Fruit fly (Drosophila melanogaster) S2 (cell line): ENCODE measurements around the gene MED10.

Experiments used
- CG8478 ChIP-seq: fragments of >200 bp; optimal IDR thresholded peaks from 2 replicates; lab custom pipeline; 2018
- CTCF ChIP-seq, 2 experiments: fragments of >200 bp; optimal IDR thresholded peaks; 2 replicates each; lab custom pipeline; 2018

MED10 gene

dm6 chr3L:16221278-16221677 lies 10.6 kb upstream of the MED10 start:
- TF ChIP-seq CG8478 (lab: Kevin White, UChicago) (no peak), CTCF (optimal IDR thresholded peaks at IDR 0.05; lab: Kevin White, UChicago) (no peak)

- TF ChIP-seq CG8478 (lab: Kevin White, UChicago) (no peak), CTCF (optimal IDR thresholded peaks at IDR 0.05; lab: Kevin White, UChicago) (no peak)
Observed at dm6 chr3L:16221800-16222199, 10.1 kb upstream of the MED10 start.

- TF ChIP-seq CTCF (optimal IDR thresholded peaks at IDR 0.05; lab: Kevin White, UChicago) (no peak), CG8478 (lab: Kevin White, UChicago) (no peak)
Observed at dm6 chr3L:16225175-16225574, 6.7 kb upstream of the MED10 start.

- TF ChIP-seq CG8478 (lab: Kevin White, UChicago): no peak
- TF ChIP-seq CTCF (optimal IDR thresholded peaks at IDR 0.05; lab: Kevin White, UChicago): no peak
Observed at dm6 chr3L:16228659-16229205, 3.2 kb upstream of the MED10 start, which contains the start of gene Tmx3. Gene Tmx3 (plus strand): TSS chr3L:16229100.

dm6 chr3L:16232924-16233323 lies 1.0 kb downstream of the MED10 start, which contains the start of gene Hsc20:
Gene Hsc20 (plus strand): TSS chr3L:16233127.
- no peak for TF ChIP-seq CTCF (optimal IDR thresholded peaks at IDR 0.05; lab: Kevin White, UChicago)
- TF ChIP-seq CG8478 (lab: Kevin White, UChicago): no peak

dm6 chr3L:16233850-16234494 lies 2.1 kb downstream of the MED10 start:
- TF ChIP-seq CG8478 (lab: Kevin White, UChicago) (no peak), CTCF (optimal IDR thresholded peaks at IDR 0.05; lab: Kevin White, UChicago) (no peak)

dm6 chr3L:16241296-16241695 lies 9.4 kb downstream of the MED10 start:
- TF ChIP-seq CTCF (optimal IDR thresholded peaks at IDR 0.05; lab: Kevin White, UChicago) (no peak), CG8478 (lab: Kevin White, UChicago) (no peak)

- TF ChIP-seq CTCF (optimal IDR thresholded peaks at IDR 0.05; lab: Kevin White, UChicago) (no peak), CG8478 (lab: Kevin White, UChicago) (no peak)
Observed at dm6 chr3L:16252255-16252654, 20.4 kb downstream of the MED10 start, which contains the start of gene CG13055. Gene CG13055 (minus strand): TSS chr3L:16252355.

- TF ChIP-seq CG8478 (lab: Kevin White, UChicago) (no peak), CTCF (optimal IDR thresholded peaks at IDR 0.05; lab: Kevin White, UChicago) (no peak)
Observed at dm6 chr3L:16257118-16257627, 25.3 kb downstream of the MED10 start, which contains the start of gene CG13054. Gene CG13054 (minus strand): TSS chr3L:16257191.

- TF ChIP-seq CG8478 (lab: Kevin White, UChicago) (no peak), CTCF (optimal IDR thresholded peaks at IDR 0.05; lab: Kevin White, UChicago) (no peak)
Observed at dm6 chr3L:16259552-16259951, 27.7 kb downstream of the MED10 start, which contains the start of gene CG13053. Gene CG13053 (minus strand): TSS chr3L:16259722.

dm6 chr3L:16261505-16261904 lies 29.6 kb downstream of the MED10 start, which contains the start of gene CG34247:
Gene CG34247 (minus strand): TSS chr3L:16261605.
- TF ChIP-seq CG8478 (lab: Kevin White, UChicago) (no peak), CTCF (optimal IDR thresholded peaks at IDR 0.05; lab: Kevin White, UChicago) (no peak)

- no peak for TF ChIP-seq CTCF (optimal IDR thresholded peaks at IDR 0.05; lab: Kevin White, UChicago)
- TF ChIP-seq CG8478 (lab: Kevin White, UChicago): no peak
Observed at dm6 chr3L:16262440-16262839, 30.6 kb downstream of the MED10 start, which contains the start of gene CG13071. Gene CG13071 (plus strand): TSS chr3L:16262740.

- TF ChIP-seq CTCF (optimal IDR thresholded peaks at IDR 0.05; lab: Kevin White, UChicago): no peak
- TF ChIP-seq CG8478 (lab: Kevin White, UChicago): no peak
Observed at dm6 chr3L:16263043-16263442, 31.2 kb downstream of the MED10 start, which contains the start of gene CG13070. Gene CG13070 (plus strand): TSS chr3L:16263343.

- TF ChIP-seq CG8478 (lab: Kevin White, UChicago): no peak
- TF ChIP-seq CTCF (optimal IDR thresholded peaks at IDR 0.05; lab: Kevin White, UChicago): no peak
Observed at dm6 chr3L:16265000-16265399, 33.1 kb downstream of the MED10 start, which contains the start of the genes CG13051 and CG13069. Gene CG13051 (minus strand): TSS chr3L:16265100. Gene CG13069 (plus strand): TSS chr3L:16265385.
